Fruit fly (Drosophila melanogaster): ENCODE measurements around the gene Axud1.

Axud1 gene

dm6 chr2L:2364200-2364754, 868 bp upstream of the Axud1 start (continued):
- TF ChIP-seq CG12942 (GFP tag; optimal IDR thresholded peaks at IDR 0.05): no peak
- no peak for TF ChIP-seq chif (GFP tag; optimal IDR thresholded peaks at IDR 0.05)
- no peak for TF ChIP-seq CG1529 (GFP tag; optimal IDR thresholded peaks at IDR 0.05)
- TF ChIP-seq CG4404 (GFP tag; IDR thresholded peaks at IDR 0.05): no peak
- no peak for TF ChIP-seq CG6765 (GFP tag; optimal IDR thresholded peaks at IDR 0.05)
- TF ChIP-seq Rx (GFP tag; IDR thresholded peaks at IDR 0.05): no peak
- no peak for TF ChIP-seq Fer2 (tag; optimal IDR thresholded peaks at IDR 0.05)
- TF ChIP-seq dpn (GFP tag; optimal IDR thresholded peaks at IDR 0.05): no peak
- no peak for TF ChIP-seq CG12104 (GFP tag; optimal IDR thresholded peaks at IDR 0.05)
- TF ChIP-seq CG4617 (GFP tag; optimal IDR thresholded peaks at IDR 0.05; ENCODE audit: borderline replicate concordance): peak; percentile 77
- TF ChIP-seq seq (GFP tag; IDR thresholded peaks at IDR 0.05): no peak
- TF ChIP-seq MTF-1 (GFP tag; optimal IDR thresholded peaks at IDR 0.05; ENCODE audit: borderline replicate concordance): no peak
- TF ChIP-seq z (GFP tag; IDR thresholded peaks at IDR 0.05): no peak
- TF ChIP-seq NC2β (GFP tag; optimal IDR thresholded peaks at IDR 0.05): no peak
- TF ChIP-seq CG7839 (tag; optimal IDR thresholded peaks at IDR 0.05): no peak
- TF ChIP-seq CG6683 (GFP tag; optimal IDR thresholded peaks at IDR 0.05): no peak
- peak; percentile 47 for TF ChIP-seq nerfin-2 (GFP tag; IDR thresholded peaks at IDR 0.05; ENCODE audit: partially characterized antibody)
- TF ChIP-seq MBD-R2 (GFP tag; IDR thresholded peaks at IDR 0.05): peak; percentile 15; the same call in 1 of the 2 replicates
- no peak for TF ChIP-seq lola (GFP tag; optimal IDR thresholded peaks at IDR 0.05)
- no peak for TF ChIP-seq br (optimal IDR thresholded peaks at IDR 0.05)
- no peak for TF ChIP-seq az2 (GFP tag; optimal IDR thresholded peaks at IDR 0.05)
- TF ChIP-seq vvl (GFP tag; IDR thresholded peaks at IDR 0.05): no peak
- TF ChIP-seq emc (GFP tag; optimal IDR thresholded peaks at IDR 0.05): no peak
- no peak for TF ChIP-seq sd (tag; optimal IDR thresholded peaks at IDR 0.05)
- TF ChIP-seq CkIIα-i1 (GFP tag; IDR thresholded peaks at IDR 0.05): no peak
- no peak for TF ChIP-seq CG12071 (GFP tag; optimal IDR thresholded peaks at IDR 0.05)
- no peak for TF ChIP-seq CG15514 (GFP tag; optimal IDR thresholded peaks at IDR 0.05)
- no peak for TF ChIP-seq corto (GFP tag; optimal IDR thresholded peaks at IDR 0.05)
- TF ChIP-seq Lhr (GFP tag; optimal IDR thresholded peaks at IDR 0.05): no peak
- no peak for TF ChIP-seq Mrtf (GFP tag; IDR thresholded peaks at IDR 0.05)
- TF ChIP-seq jing (GFP tag; optimal IDR thresholded peaks at IDR 0.05): no peak
- TF ChIP-seq CG12744 (GFP tag; optimal IDR thresholded peaks at IDR 0.05): no peak
- TF ChIP-seq CG15073 (GFP tag; optimal IDR thresholded peaks at IDR 0.05): no peak
- TF ChIP-seq NC2α (GFP tag; optimal IDR thresholded peaks at IDR 0.05): no peak
- no peak for TF ChIP-seq CG15269 (tag; optimal IDR thresholded peaks at IDR 0.05)
- TF ChIP-seq hth (optimal IDR thresholded peaks at IDR 0.05): no peak
- no peak for TF ChIP-seq Nf-YA (GFP tag; IDR thresholded peaks at IDR 0.05)
- TF ChIP-seq CG17829 (tag; optimal IDR thresholded peaks at IDR 0.05): no peak
- TF ChIP-seq CG10209 (GFP tag; optimal IDR thresholded peaks at IDR 0.05): no peak
- TF ChIP-seq dmrt11E (tag; optimal IDR thresholded peaks at IDR 0.05): no peak
- TF ChIP-seq nmo (GFP tag; optimal IDR thresholded peaks at IDR 0.05): no peak
- no peak for TF ChIP-seq pum (GFP tag; optimal IDR thresholded peaks at IDR 0.05)
- TF ChIP-seq fd96Cb (tag; optimal IDR thresholded peaks at IDR 0.05): no peak
- no peak for TF ChIP-seq HLHmδ (GFP tag; optimal IDR thresholded peaks at IDR 0.05)
- TF ChIP-seq disco-r (GFP tag; optimal IDR thresholded peaks at IDR 0.05): no peak
- TF ChIP-seq CG3163 (GFP tag; optimal IDR thresholded peaks at IDR 0.05): peak; percentile 1
- no peak for TF ChIP-seq CG8924 (tag; optimal IDR thresholded peaks at IDR 0.05)
- no peak for TF ChIP-seq CG10267 (tag; optimal IDR thresholded peaks at IDR 0.05)
- TF ChIP-seq CG8089 (GFP tag; optimal IDR thresholded peaks at IDR 0.05): no peak
- TF ChIP-seq oc (tag; optimal IDR thresholded peaks at IDR 0.05): no peak
- no peak for TF ChIP-seq CG4328 (GFP tag; optimal IDR thresholded peaks at IDR 0.05)

All from whole organism, embryonic.